Worm (Caenorhabditis elegans): ENCODE measurements around the gene str-199.

DNA sequence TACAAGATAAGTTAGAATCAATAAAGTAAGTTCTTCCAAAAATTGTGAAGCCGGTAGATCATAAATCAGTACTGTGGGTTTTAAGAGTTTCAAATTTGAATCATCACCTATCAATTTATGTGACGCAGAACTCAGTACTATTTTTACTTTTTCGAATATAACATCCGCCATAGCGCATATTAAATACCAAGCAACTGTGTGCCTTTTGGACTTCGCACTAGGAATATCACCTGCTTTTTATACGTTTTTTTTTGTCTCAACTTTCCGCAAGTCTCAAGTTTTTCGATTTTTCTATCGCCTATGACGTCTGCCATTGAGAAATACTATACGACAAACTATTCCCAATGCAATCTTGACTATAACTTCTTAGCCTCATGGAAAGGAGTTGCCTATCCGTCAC lies 22.4 kb upstream of the str-199 start, which contains the start of gene srh-113:
- TF ChIP-seq ama-1 (optimal IDR thresholded peaks at IDR 0.05) (no peak), flt-1 (GFP tag; IDR thresholded peaks at IDR 0.05) (no peak), tbx-37 (GFP tag; conservative IDR thresholded peaks at IDR 0.05) (no peak), scrt-1 (GFP tag; IDR thresholded peaks at IDR 0.05) (no peak), ceh-13 (GFP tag; optimal IDR thresholded peaks at IDR 0.05) (no peak), hmg-4 (GFP tag; optimal IDR thresholded peaks at IDR 0.05) (no peak), aly-1 (tag; optimal IDR thresholded peaks at IDR 0.05) (no peak), sea-1 (GFP tag; conservative IDR thresholded peaks at IDR 0.05) (no peak), hmbx-1 (tag; optimal IDR thresholded peaks at IDR 0.05) (no peak), pes-1 (GFP tag; IDR thresholded peaks at IDR 0.05) (no peak), ceh-36 (tag; optimal IDR thresholded peaks at IDR 0.05) (no peak), F13C5.2 (tag; optimal IDR thresholded peaks at IDR 0.05) (no peak)
